Worm (Caenorhabditis elegans) whole organism, young adult: ENCODE results near the gene dhs-27.

ENCODE experiments used
- F55B11.4 ChIP-seq: sonication (generic microtip); optimal IDR thresholded peaks from 2 replicates; lab custom pipeline; 2016; ENCODE audit warnings: missing compliant biosample characterization, missing genetic modification characterization, borderline replicate concordance; ENCODE audit not compliant: insufficient read depth
- ZK185.1 ChIP-seq: sonication (generic microtip); optimal IDR thresholded peaks from 2 replicates; lab custom pipeline; 2016; ENCODE audit warnings: mild to moderate bottlenecking, missing genetic modification characterization, missing compliant biosample characterization; ENCODE audit not compliant: poor library complexity, severe bottlenecking
- ama-1 ChIP-seq, 3 experiments: fragments of 150-350 bp in 1 of 3; sonication (generic microtip) in 2 of 3; optimal IDR thresholded peaks; 2 replicates each; lab custom pipeline; 2014 to 2018; ENCODE audit warnings: missing biosample characterization in 2 of 3, missing genetic modification characterization in 2 of 3, missing genetic modification reagents in 2 of 3
- atf-7 ChIP-seq: sonication (generic microtip); optimal IDR thresholded peaks from 2 replicates; lab custom pipeline; 2017; ENCODE audit warnings: mild to moderate bottlenecking, missing genetic modification characterization, missing compliant biosample characterization
- ceh-40 ChIP-seq: fragments of 200-800 bp; sonication (Bioruptor generic); IDR thresholded peaks from 2 replicates; pipeline ENCODE4 v1.3.6; 2022; ENCODE audit warnings: missing genetic modification characterization, missing compliant biosample characterization
- ceh-79 ChIP-seq: sonication (generic microtip); optimal IDR thresholded peaks from 2 replicates; lab custom pipeline; 2017; ENCODE audit warnings: mild to moderate bottlenecking, missing genetic modification characterization, missing compliant biosample characterization
- die-1 ChIP-seq: sonication (generic microtip); optimal IDR thresholded peaks from 2 replicates; lab custom pipeline; 2016; ENCODE audit warnings: missing genotype, mild to moderate bottlenecking, missing genetic modification characterization, missing compliant biosample characterization
- hmg-20 ChIP-seq: fragments of 200-800 bp; sonication (Bioruptor generic); IDR thresholded peaks from 2 replicates; pipeline ENCODE4 v1.3.6; 2022; ENCODE audit warnings: missing genetic modification reagents, missing genetic modification characterization, missing compliant biosample characterization
- pbrm-1 ChIP-seq: fragments of 200-800 bp; sonication (Bioruptor generic); IDR thresholded peaks from 2 replicates; pipeline ENCODE4 v1.3.6; 2022; ENCODE audit warnings: missing genetic modification reagents, missing genetic modification characterization, missing compliant biosample characterization
- rec-8 ChIP-seq, 2 experiments: sonication (generic microtip); optimal IDR thresholded peaks; 2 replicates each; lab custom pipeline; 2016; ENCODE audit warnings: mild to moderate bottlenecking in 2 of 2, missing genetic modification characterization in 2 of 2, missing genetic modification reagents in 2 of 2, missing genotype in 2 of 2, missing biosample characterization in 1 of 2, missing compliant biosample characterization in 1 of 2, moderate library complexity in 1 of 2
- repo-1 ChIP-seq: sonication (generic microtip); optimal IDR thresholded peaks from 2 replicates; lab custom pipeline; 2017; ENCODE audit warnings: mild to moderate bottlenecking, missing genetic modification characterization, missing compliant biosample characterization
- snpc-4 ChIP-seq, 5 experiments: fragments of 150-350 bp in 1 of 5; sonication (generic microtip) in 4 of 5; optimal IDR thresholded peaks; 2 replicates each; lab custom pipeline; 2014 to 2018; ENCODE audit warnings: missing genetic modification characterization in 5 of 5, missing biosample characterization in 3 of 5, antibody characterized with exemption in 2 of 5, mild to moderate bottlenecking in 2 of 5, missing compliant biosample characterization in 2 of 5, missing genotype in 2 of 5, moderate library complexity in 2 of 5, missing genetic modification reagents in 1 of 5
- zim-3 ChIP-seq: sonication (generic microtip); optimal IDR thresholded peaks from 2 replicates; lab custom pipeline; 2017; ENCODE audit warnings: mild to moderate bottlenecking, missing genetic modification characterization, moderate library complexity, missing compliant biosample characterization

DNA sequence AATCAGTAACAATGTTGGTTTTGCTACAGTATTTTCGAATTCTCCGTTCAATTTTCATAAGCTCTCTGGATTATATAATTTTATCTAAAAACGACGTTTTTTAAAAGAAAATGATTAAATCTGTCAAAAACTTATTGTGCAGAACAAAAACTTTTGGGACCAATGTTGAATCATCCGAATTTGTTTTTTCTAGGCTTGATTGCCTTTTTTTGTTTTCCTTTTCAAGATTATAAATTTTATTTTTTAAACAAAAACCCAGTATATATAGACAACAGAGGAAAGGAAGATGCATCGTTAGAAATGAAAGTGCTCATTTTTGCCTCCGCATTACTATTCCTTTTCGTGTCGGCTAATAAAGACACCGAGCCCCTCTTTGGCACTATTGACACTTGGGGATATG, 30.0 kb upstream of the dhs-27 start, which contains the start of gene ZK813.7:
- TF ChIP-seq F55B11.4 (tag; lab: Kevin White, UChicago), result no peak
- no peak for TF ChIP-seq rec-8 (tag; optimal IDR thresholded peaks at IDR 0.05; lab: Kevin White, UChicago)
- TF ChIP-seq atf-7 (tag; lab: Kevin White, UChicago), result no peak
- no peak for TF ChIP-seq pbrm-1
- TF ChIP-seq repo-1 (tag; lab: Kevin White, UChicago), result no peak
- TF ChIP-seq ceh-40 (GFP tag; lab: Robert Waterston, UW), result no peak
- TF ChIP-seq hmg-20 (GFP tag; lab: Robert Waterston, UW), result no peak
- no peak for TF ChIP-seq snpc-4 (GFP tag; optimal IDR thresholded peaks at IDR 0.05; lab: Kevin White, UChicago)
- TF ChIP-seq snpc-4 (tag; optimal IDR thresholded peaks at IDR 0.05; lab: Kevin White, UChicago), result no peak
- no peak for TF ChIP-seq ZK185.1 (tag; lab: Kevin White, UChicago)
- no peak for TF ChIP-seq ama-1 (optimal IDR thresholded peaks at IDR 0.05; lab: Kevin White, UChicago)
- TF ChIP-seq ama-1 (GFP tag; optimal IDR thresholded peaks at IDR 0.05; lab: Kevin White, UChicago), result no peak
- no peak for TF ChIP-seq die-1 (tag; lab: Kevin White, UChicago)
- TF ChIP-seq ceh-79 (tag; lab: Kevin White, UChicago), result no peak
- TF ChIP-seq zim-3, result no peak
